Fruit fly (Drosophila melanogaster) Kc167 (cell line): ENCODE measurements around the gene CG8750.

Experiments
- Myc ChIP-seq: fragments of >200 bp; optimal IDR thresholded peaks from 2 replicates; lab custom pipeline; 2017; ENCODE audit warnings: missing external identifiers
- Sin3A ChIP-seq: fragments of >200 bp; optimal IDR thresholded peaks from 2 replicates; lab custom pipeline; 2018; ENCODE audit warnings: missing external identifiers
- h ChIP-seq: fragments of >200 bp; optimal IDR thresholded peaks from 3 replicates; lab custom pipeline; 2018; ENCODE audit warnings: missing external identifiers
- insv ChIP-seq: fragments of >200 bp; optimal IDR thresholded peaks from 3 replicates; lab custom pipeline; 2018; ENCODE audit warnings: missing external identifiers
- psq ChIP-seq: fragments of >200 bp; optimal IDR thresholded peaks from 2 replicates; lab custom pipeline; 2017; ENCODE audit warnings: missing external identifiers
- ttk ChIP-seq: sonication (Bioruptor generic); optimal IDR thresholded peaks from 2 replicates; lab custom pipeline; 2017; ENCODE audit warnings: missing external identifiers

DNA sequence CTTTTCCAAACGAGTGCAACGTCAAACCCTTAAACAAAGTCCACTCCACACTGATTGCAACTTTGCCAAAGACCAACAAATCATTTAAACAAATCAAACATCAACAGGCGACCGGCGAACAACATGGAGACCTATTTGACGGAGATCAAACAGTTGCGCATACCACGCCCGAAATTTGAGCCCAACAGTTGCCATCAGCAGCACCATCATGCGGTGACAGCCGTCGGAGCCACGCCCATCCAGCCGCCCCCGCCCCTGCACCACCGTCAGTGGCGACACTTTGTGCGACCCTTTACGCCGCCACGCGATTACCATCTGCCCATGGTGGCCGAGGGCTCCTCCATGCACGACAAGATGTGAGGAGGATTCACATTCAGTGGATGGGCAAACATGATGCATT lies 39.7 kb upstream of the CG8750 start:
- TF ChIP-seq h (no peak), psq (no peak), Sin3A (lab: Kevin White, UChicago) (no peak), insv (lab: Kevin White, UChicago) (no peak), ttk (no peak), Myc (no peak)
